Fruit fly (Drosophila melanogaster) whole organism, embryonic: ENCODE results near the gene Cyp4ac3.

Experiments used
- Awh ChIP-seq: fragments of 200-800 bp; sonication (Bioruptor generic); IDR thresholded peaks from 2 replicates; pipeline ENCODE4, ENCODE4 v1.3.6; 2022; ENCODE audit warnings: missing biosample characterization, missing genetic modification characterization
- Bgb ChIP-seq: fragments of 200-800 bp; sonication (Bioruptor generic); IDR thresholded peaks from 2 replicates; pipeline ENCODE4 v1.3.6; 2022; ENCODE audit warnings: missing biosample characterization, missing genetic modification characterization; ENCODE audit not compliant: partially characterized antibody
- Blimp-1 ChIP-seq: fragments of 200-800 bp; sonication (Bioruptor generic); optimal IDR thresholded peaks from 3 replicates; lab custom pipeline; 2018; ENCODE audit warnings: missing biosample characterization, missing genetic modification characterization, mild to moderate bottlenecking, moderate library complexity, missing genetic modification reagents
- CG10979 ChIP-seq: fragments of 200-800 bp; sonication (Bioruptor generic); optimal IDR thresholded peaks from 2 replicates; lab custom pipeline; 2018; ENCODE audit warnings: missing biosample characterization, mild to moderate bottlenecking, missing genetic modification characterization, moderate library complexity
- CG12104 ChIP-seq: fragments of 200-800 bp; sonication (Bioruptor generic); optimal IDR thresholded peaks from 3 replicates; lab custom pipeline; 2016; ENCODE audit warnings: missing biosample characterization, missing genetic modification characterization
- CG13287 ChIP-seq: fragments of 200-800 bp; sonication (Bioruptor generic); IDR thresholded peaks from 2 replicates; pipeline ENCODE4 v1.3.6; 2022; ENCODE audit warnings: missing biosample characterization, missing genetic modification characterization; ENCODE audit not compliant: partially characterized antibody
- CG14667 ChIP-seq: fragments of 200-800 bp; sonication (Bioruptor generic); IDR thresholded peaks from 2 replicates; pipeline ENCODE4 v1.3.6; 2022; ENCODE audit warnings: missing biosample characterization, missing genetic modification characterization
- CG15601 ChIP-seq: fragments of 200-800 bp; sonication (Bioruptor generic); optimal IDR thresholded peaks from 3 replicates; lab custom pipeline; 2019; ENCODE audit warnings: missing biosample characterization, mild to moderate bottlenecking, missing genetic modification characterization, moderate library complexity
- CG31365 ChIP-seq: fragments of 200-800 bp; sonication (Bioruptor generic); optimal IDR thresholded peaks from 2 replicates; lab custom pipeline; 2018; ENCODE audit warnings: missing biosample characterization, mild to moderate bottlenecking, missing genetic modification characterization
- CG4328 ChIP-seq: fragments of 200-800 bp; sonication (Bioruptor generic); optimal IDR thresholded peaks from 3 replicates; lab custom pipeline; 2017; ENCODE audit warnings: missing biosample characterization, missing genetic modification reagents, missing genetic modification characterization
- CG4360 ChIP-seq: fragments of 200-800 bp; sonication (Bioruptor generic); IDR thresholded peaks from 2 replicates; pipeline ENCODE4 v1.3.6; 2022; ENCODE audit warnings: missing biosample characterization, missing genetic modification characterization
- CG5180 ChIP-seq: fragments of 200-800 bp; sonication (Bioruptor generic); optimal IDR thresholded peaks from 3 replicates; lab custom pipeline; 2017; ENCODE audit warnings: missing biosample characterization, missing genetic modification characterization, mild to moderate bottlenecking, moderate library complexity, missing genetic modification reagents
- CG9876 ChIP-seq: fragments of 200-800 bp; sonication (Bioruptor generic); optimal IDR thresholded peaks from 2 replicates; lab custom pipeline; 2016; ENCODE audit warnings: missing biosample characterization, missing genetic modification characterization
- Dip3 ChIP-seq: fragments of 200-800 bp; sonication (Bioruptor generic); optimal IDR thresholded peaks from 3 replicates; lab custom pipeline; 2016; ENCODE audit warnings: missing biosample characterization, missing genetic modification characterization
- E2f2 ChIP-seq: fragments of 200-800 bp; sonication (Bioruptor generic); IDR thresholded peaks from 2 replicates; pipeline ENCODE4 v1.3.6; 2022; ENCODE audit warnings: missing biosample characterization, missing genetic modification characterization
- HLH54F ChIP-seq: fragments of 200-800 bp; sonication (Bioruptor generic); optimal IDR thresholded peaks from 3 replicates; lab custom pipeline; 2016; ENCODE audit warnings: missing biosample characterization, missing genetic modification characterization
- Kr ChIP-seq: fragments of 200-800 bp; sonication (Bioruptor generic); optimal IDR thresholded peaks from 2 replicates; lab custom pipeline; 2017; ENCODE audit warnings: missing biosample characterization, mild to moderate bottlenecking, missing genetic modification characterization
- MBD-R2 ChIP-seq: fragments of 200-800 bp; sonication (Bioruptor generic); IDR thresholded peaks from 2 replicates; pipeline ENCODE4 v1.3.6; 2022; ENCODE audit warnings: missing biosample characterization, missing genetic modification characterization
- Med ChIP-seq: fragments of 200-800 bp; sonication (Bioruptor generic); peaks from one replicate; lab custom pipeline; 2016; ENCODE audit warnings: missing biosample characterization, missing genetic modification characterization, mild to moderate bottlenecking, inconsistent platforms, moderate library complexity
- Mrtf ChIP-seq: fragments of 200-800 bp; sonication (Bioruptor generic); IDR thresholded peaks from 3 replicates; pipeline ENCODE4 v1.3.6; 2022; ENCODE audit warnings: missing biosample characterization, missing genetic modification characterization
- Myb ChIP-seq: fragments of 200-800 bp; sonication (Bioruptor generic); optimal IDR thresholded peaks from 2 replicates; lab custom pipeline; 2016; ENCODE audit warnings: missing biosample characterization, missing genetic modification characterization
- Oli ChIP-seq: fragments of 200-800 bp; sonication (Bioruptor generic); optimal IDR thresholded peaks from 2 replicates; lab custom pipeline; 2018; ENCODE audit warnings: missing biosample characterization, mild to moderate bottlenecking, missing genetic modification characterization, moderate library complexity
- Sox100B ChIP-seq: fragments of 200-800 bp; sonication (Bioruptor generic); optimal IDR thresholded peaks from 3 replicates; lab custom pipeline; 2018; ENCODE audit warnings: missing biosample characterization, mild to moderate bottlenecking, missing genetic modification characterization
- az2 ChIP-seq: fragments of 200-800 bp; sonication (Bioruptor generic); optimal IDR thresholded peaks from 3 replicates; lab custom pipeline; 2016; ENCODE audit warnings: missing biosample characterization, missing genetic modification characterization
- cato ChIP-seq: fragments of 200-800 bp; sonication (Bioruptor generic); optimal IDR thresholded peaks from 2 replicates; lab custom pipeline; 2016; ENCODE audit warnings: missing biosample characterization, missing genetic modification characterization, borderline replicate concordance
- ci ChIP-seq: fragments of 200-800 bp; sonication (Bioruptor generic); IDR thresholded peaks from 3 replicates; pipeline ENCODE4 v1.3.6; 2022; ENCODE audit warnings: missing biosample characterization, missing genetic modification characterization
- corto ChIP-seq: fragments of 200-800 bp; sonication (Bioruptor generic); optimal IDR thresholded peaks from 2 replicates; lab custom pipeline; 2016; ENCODE audit warnings: missing biosample characterization, mild to moderate bottlenecking, missing genetic modification characterization, moderate library complexity
- dan ChIP-seq: fragments of 200-800 bp; sonication (Bioruptor generic); IDR thresholded peaks from 2 replicates; pipeline ENCODE4 v1.3.6; 2022; ENCODE audit warnings: missing biosample characterization, missing genetic modification characterization
- fd102C ChIP-seq: fragments of 200-800 bp; sonication (Bioruptor generic); optimal IDR thresholded peaks from 2 replicates; lab custom pipeline; 2018; ENCODE audit warnings: missing biosample characterization, mild to moderate bottlenecking, missing genetic modification characterization, moderate library complexity
- fru ChIP-seq: fragments of >200 bp; optimal IDR thresholded peaks from 2 replicates; lab custom pipeline; 2017
- gem ChIP-seq: fragments of 200-800 bp; sonication (Bioruptor generic); optimal IDR thresholded peaks from 2 replicates; lab custom pipeline; 2019; ENCODE audit warnings: missing biosample characterization, mild to moderate bottlenecking, missing genetic modification characterization, moderate library complexity
- gro ChIP-seq: fragments of 200-800 bp; sonication (Bioruptor generic); optimal IDR thresholded peaks from 2 replicates; lab custom pipeline; 2016; ENCODE audit warnings: missing biosample characterization, missing genetic modification characterization
- kni ChIP-seq: fragments of 200-800 bp; sonication (Bioruptor generic); optimal IDR thresholded peaks from 3 replicates; lab custom pipeline; 2017; ENCODE audit warnings: mild to moderate bottlenecking, missing biosample characterization, missing genetic modification reagents, missing genetic modification characterization
- lbe ChIP-seq: fragments of 200-800 bp; sonication (Bioruptor generic); optimal IDR thresholded peaks from 2 replicates; lab custom pipeline; 2016; ENCODE audit warnings: missing biosample characterization, mild to moderate bottlenecking, missing genetic modification characterization
- nerfin-2 ChIP-seq: fragments of 200-800 bp; sonication (Bioruptor generic); IDR thresholded peaks from 2 replicates; pipeline ENCODE4 v1.3.6; 2022; ENCODE audit warnings: missing biosample characterization, missing genetic modification characterization; ENCODE audit not compliant: partially characterized antibody
- nom ChIP-seq: fragments of 200-800 bp; sonication (Bioruptor generic); optimal IDR thresholded peaks from 2 replicates; lab custom pipeline; 2017; ENCODE audit warnings: missing biosample characterization, missing genetic modification characterization, mild to moderate bottlenecking, moderate library complexity, missing genetic modification reagents
- ro ChIP-seq: fragments of 200-800 bp; sonication (Bioruptor generic); IDR thresholded peaks from 2 replicates; pipeline ENCODE4 v1.3.6; 2022; ENCODE audit warnings: missing biosample characterization, missing genetic modification characterization
- row ChIP-seq: fragments of 200-800 bp; sonication (Bioruptor generic); IDR thresholded peaks from 3 replicates; pipeline ENCODE4 v1.3.6; 2022; ENCODE audit warnings: missing biosample characterization, missing genetic modification characterization
- scrt ChIP-seq: fragments of 200-800 bp; sonication (Bioruptor generic); optimal IDR thresholded peaks from 2 replicates; lab custom pipeline; 2018; ENCODE audit warnings: missing biosample characterization, mild to moderate bottlenecking, missing genetic modification characterization, moderate library complexity
- sima ChIP-seq: fragments of 200-800 bp; sonication (Bioruptor generic); optimal IDR thresholded peaks from 2 replicates; lab custom pipeline; 2016; ENCODE audit warnings: missing biosample characterization, missing genetic modification characterization
- trh ChIP-seq: fragments of 200-800 bp; sonication (Bioruptor generic); optimal IDR thresholded peaks from 2 replicates; lab custom pipeline; 2016; ENCODE audit warnings: missing biosample characterization, missing genetic modification characterization
- wor ChIP-seq: fragments of 200-800 bp; sonication (Bioruptor generic); IDR thresholded peaks from 2 replicates; pipeline ENCODE4 v1.3.6; 2022; ENCODE audit warnings: missing biosample characterization, missing genetic modification characterization
- zen2 ChIP-seq: fragments of 200-800 bp; sonication (Bioruptor generic); IDR thresholded peaks from 3 replicates; pipeline ENCODE4 v1.3.6; 2022; ENCODE audit warnings: missing biosample characterization, missing genetic modification characterization; ENCODE audit not compliant: partially characterized antibody
- zfh1 ChIP-seq: fragments of 200-800 bp; sonication (Bioruptor generic); IDR thresholded peaks from 3 replicates; pipeline ENCODE4 v1.3.6; 2022; ENCODE audit warnings: missing biosample characterization, missing genetic modification characterization

Cyp4ac3 gene

dm6 chr2L:5287599-5288261 lies 19.4 kb downstream of the Cyp4ac3 start (continued):
- no peak for TF ChIP-seq HLH54F (GFP tag; lab: Kevin White, UChicago)
- TF ChIP-seq Bgb (GFP tag; lab: Robert Waterston, UW), result no peak
- no peak for TF ChIP-seq gro (GFP tag; lab: Kevin White, UChicago)
- TF ChIP-seq MBD-R2 (GFP tag; lab: Robert Waterston, UW), result no peak
- peak; percentile 94 for TF ChIP-seq nom (GFP tag; lab: Kevin White, UChicago)
- TF ChIP-seq trh (GFP tag; lab: Kevin White, UChicago), result no peak
- TF ChIP-seq CG5180 (GFP tag; lab: Kevin White, UChicago), result peak; percentile 6
- peak; percentile 44 for TF ChIP-seq corto (GFP tag; lab: Kevin White, UChicago)
- no peak for TF ChIP-seq CG12104 (GFP tag; lab: Kevin White, UChicago)
- TF ChIP-seq CG31365 (tag; lab: Kevin White, UChicago), result no peak
- no peak for TF ChIP-seq dan
- no peak for TF ChIP-seq Dip3 (GFP tag; lab: Kevin White, UChicago)
- TF ChIP-seq zfh1, result no peak
- TF ChIP-seq az2 (GFP tag; lab: Kevin White, UChicago), result no peak
- no peak for TF ChIP-seq Awh (GFP tag; lab: Robert Waterston, UW)
- TF ChIP-seq CG9876, result no peak
- TF ChIP-seq CG4328 (GFP tag; lab: Kevin White, UChicago), result no peak
- TF ChIP-seq Kr (GFP tag; lab: Kevin White, UChicago), result no peak
- TF ChIP-seq Med (GFP tag; lab: Kevin White, UChicago), result peak; percentile 49
- TF ChIP-seq wor, result no peak
- no peak for TF ChIP-seq Sox100B (GFP tag; lab: Kevin White, UChicago)

dm6 chr2L:5288262-5288621 lies 19.9 kb downstream of the Cyp4ac3 start:
- TF ChIP-seq Oli (tag; lab: Kevin White, UChicago), result no peak
- TF ChIP-seq lbe (GFP tag; lab: Kevin White, UChicago), result peak; percentile 32
- no peak for TF ChIP-seq gem
- TF ChIP-seq sima (GFP tag; lab: Kevin White, UChicago), result no peak
- no peak for TF ChIP-seq fru (lab: Kevin White, UChicago)
- TF ChIP-seq nerfin-2 (GFP tag; lab: Robert Waterston, UW), result 0 out of 2 replicates have a peak, but pooled peaks have one; percentile 42
- 0 out of 3 replicates have a peak, but pooled peaks have one; percentile 6 for TF ChIP-seq Mrtf (GFP tag; lab: Robert Waterston, UW)
- no peak for TF ChIP-seq fd102C
- TF ChIP-seq nom (GFP tag; lab: Kevin White, UChicago), result peak; percentile 35

dm6 chr2L:5288721-5289120 lies 20.4 kb downstream of the Cyp4ac3 start, which contains the start of gene vri:
vri (plus strand) TSS chr2L:5288944.
- TF ChIP-seq zen2 (GFP tag; lab: Robert Waterston, UW) (no peak), kni (GFP tag; lab: Kevin White, UChicago) (peak; percentile 43), zfh1 (no peak), CG14667 (GFP tag; lab: Robert Waterston, UW) (no peak), row (GFP tag; lab: Robert Waterston, UW) (no peak), CG10979 (tag; lab: Kevin White, UChicago) (no peak), ro (GFP tag; lab: Robert Waterston, UW) (no peak), Blimp-1 (GFP tag; lab: Kevin White, UChicago) (peak; percentile 70), CG5180 (GFP tag; lab: Kevin White, UChicago) (peak; percentile 98), Myb (GFP tag; lab: Kevin White, UChicago) (no peak), CG4360 (GFP tag; lab: Robert Waterston, UW) (peak; percentile 79), CG15601 (tag; lab: Kevin White, UChicago) (peak; percentile 26), CG13287 (GFP tag; lab: Robert Waterston, UW) (no peak), scrt (GFP tag; lab: Kevin White, UChicago) (no peak), ci (GFP tag; lab: Robert Waterston, UW) (0 out of 3 replicates have a peak, but pooled peaks have one; percentile 25), E2f2 (GFP tag; lab: Robert Waterston, UW) (no peak), cato (no peak)
